Fruit fly (Drosophila melanogaster): ENCODE data around the gene CG43294.

The CG43294 gene

dm6 chr3L:11957669-11958333, at the start of gene CG43294, which contains the start of gene CG11570:
Gene CG43294, plus strand, starts transcription at chr3L:11958283.
Gene CG11570, minus strand, starts transcription at chr3L:11957769.
- TF ChIP-seq noc (tag; optimal IDR thresholded peaks at IDR 0.05) = no peak

dm6 chr3L:11918217-11918616, 39.9 kb upstream of the CG43294 start:
- TF ChIP-seq noc (tag; optimal IDR thresholded peaks at IDR 0.05) = no peak

- TF ChIP-seq noc (tag; optimal IDR thresholded peaks at IDR 0.05) = no peak
These were observed 36.9 kb upstream of the CG43294 start, which contains the start of gene CG11588 for dm6 chr3L:11921213-11921612. Gene CG11588, plus strand, starts transcription at chr3L:11921513.

dm6 chr3L:11924657-11925056, 33.4 kb upstream of the CG43294 start, which contains the start of gene SdhAL:
Gene SdhAL, minus strand, starts transcription at chr3L:11924757.
- no peak for TF ChIP-seq noc (tag; optimal IDR thresholded peaks at IDR 0.05)

dm6 chr3L:11925382-11925781, 32.7 kb upstream of the CG43294 start:
- no peak for TF ChIP-seq noc (tag; optimal IDR thresholded peaks at IDR 0.05)

dm6 chr3L:11927287-11927743, 30.8 kb upstream of the CG43294 start, which contains the start of gene byn:
Gene byn, plus strand, starts transcription at chr3L:11927693.
- no peak for TF ChIP-seq noc (tag; optimal IDR thresholded peaks at IDR 0.05)

dm6 chr3L:11931619-11932018, 26.5 kb upstream of the CG43294 start:
- no peak for TF ChIP-seq noc (tag; optimal IDR thresholded peaks at IDR 0.05)

- TF ChIP-seq noc (tag; optimal IDR thresholded peaks at IDR 0.05) = no peak
These were observed 20.8 kb upstream of the CG43294 start for dm6 chr3L:11937270-11937669.

dm6 chr3L:11938716-11939115, 19.4 kb upstream of the CG43294 start, which contains the start of gene CG44837:
Gene CG44837, minus strand, starts transcription at chr3L:11938872.
- TF ChIP-seq noc (tag; optimal IDR thresholded peaks at IDR 0.05) = no peak

dm6 chr3L:11941612-11942011, 16.5 kb upstream of the CG43294 start, which contains the start of gene Rpt4R:
Gene Rpt4R, plus strand, starts transcription at chr3L:11941912.
- TF ChIP-seq noc (tag; optimal IDR thresholded peaks at IDR 0.05) = no peak

dm6 chr3L:11944752-11945151, 13.3 kb upstream of the CG43294 start, which contains the start of gene CG5883:
Gene CG5883, minus strand, starts transcription at chr3L:11944852.
- TF ChIP-seq noc (tag; optimal IDR thresholded peaks at IDR 0.05) = no peak

- TF ChIP-seq noc (tag; optimal IDR thresholded peaks at IDR 0.05) = no peak
These were observed 10.7 kb upstream of the CG43294 start, which contains the start of gene CG7252 for dm6 chr3L:11947357-11947756. Gene CG7252, plus strand, starts transcription at chr3L:11947675.

- no peak for TF ChIP-seq noc (tag; optimal IDR thresholded peaks at IDR 0.05)
These were observed 8.5 kb upstream of the CG43294 start, which contains the start of gene CG17826 for dm6 chr3L:11949539-11949938. Gene CG17826, plus strand, starts transcription at chr3L:11949839.

dm6 chr3L:11953217-11953616, 4.9 kb upstream of the CG43294 start, which contains the start of gene obst-G:
Gene obst-G, minus strand, starts transcription at chr3L:11953317.
- TF ChIP-seq noc (tag; optimal IDR thresholded peaks at IDR 0.05) = no peak

- no peak for TF ChIP-seq noc (tag; optimal IDR thresholded peaks at IDR 0.05)
These were observed 4.3 kb upstream of the CG43294 start, which contains the start of gene CG7248 for dm6 chr3L:11953783-11954182. Gene CG7248, plus strand, starts transcription at chr3L:11954083.

dm6 chr3L:11966104-11966503, 8.0 kb downstream of the CG43294 start, which contains the start of gene prc:
Gene prc, minus strand, starts transcription at chr3L:11966131.
- TF ChIP-seq noc (tag; optimal IDR thresholded peaks at IDR 0.05) = no peak

dm6 chr3L:11972879-11973278, 14.8 kb downstream of the CG43294 start, which contains the start of gene Muc68E:
Gene Muc68E, minus strand, starts transcription at chr3L:11972979.
- TF ChIP-seq noc (tag; optimal IDR thresholded peaks at IDR 0.05) = no peak

Data from whole organism, larva.